Worm (Caenorhabditis elegans): ENCODE measurements around the gene daf-12.

DNA sequence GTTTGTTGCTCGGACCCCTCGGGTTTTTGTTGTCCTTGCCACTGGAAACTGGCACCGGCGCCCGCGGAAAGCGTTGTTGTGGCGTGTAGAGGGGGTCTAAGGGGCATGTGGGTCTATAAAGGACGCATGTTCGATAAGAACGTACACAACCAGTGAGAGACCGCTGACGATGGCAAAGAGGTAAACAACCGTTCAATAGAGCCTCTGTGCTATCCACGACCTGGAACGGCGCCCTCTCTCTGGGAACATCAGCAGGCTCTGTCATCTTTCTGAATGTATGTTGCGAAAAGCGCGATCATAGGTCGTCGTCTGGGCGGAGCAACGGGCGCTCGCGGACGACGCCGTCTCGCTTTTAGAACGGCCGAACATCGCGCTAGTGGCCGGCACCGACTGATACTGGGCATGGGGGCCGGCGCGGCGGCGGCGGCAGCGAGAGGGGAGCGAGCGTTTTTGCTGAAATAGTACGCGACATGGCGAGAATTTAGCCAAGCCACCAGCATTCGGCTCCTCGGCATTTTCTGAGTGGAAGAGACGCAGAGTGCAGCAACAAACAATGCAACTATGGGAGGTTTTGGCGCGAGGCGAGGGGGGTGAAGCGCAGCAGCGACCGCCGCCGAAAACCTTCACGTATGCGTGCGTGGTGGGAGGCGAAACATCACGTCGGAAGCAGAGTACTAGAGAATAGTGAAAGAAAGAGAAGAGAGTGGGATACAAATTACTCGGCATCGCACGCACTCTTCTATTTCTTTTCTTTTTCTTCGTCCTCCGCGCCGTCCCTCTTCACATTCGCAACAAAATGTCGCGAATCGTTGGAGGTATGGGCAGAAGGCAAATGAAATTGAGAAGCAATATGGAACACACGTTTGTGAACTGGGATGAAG is 1.6 kb downstream of the daf-12 start:
- TF ChIP-seq ama-1 (optimal IDR thresholded peaks at IDR 0.05): peak; percentile 36
- peak; percentile 83 for TF ChIP-seq lin-11 (tag; optimal IDR thresholded peaks at IDR 0.05)
- peak; percentile 98 for TF ChIP-seq F13H6.1 (tag; optimal IDR thresholded peaks at IDR 0.05)
- TF ChIP-seq zag-1 (tag; optimal IDR thresholded peaks at IDR 0.05): peak; percentile 86
- peak; percentile 72 for TF ChIP-seq fos-1 (tag; optimal IDR thresholded peaks at IDR 0.05)
- no peak for TF ChIP-seq ZK546.5 (tag; optimal IDR thresholded peaks at IDR 0.05)
- TF ChIP-seq unc-62 (GFP tag; optimal IDR thresholded peaks at IDR 0.05): no peak
- no peak for TF ChIP-seq nhr-12 (tag; optimal IDR thresholded peaks at IDR 0.05)
- peak; percentile 86 for TF ChIP-seq unc-55 (GFP tag; optimal IDR thresholded peaks at IDR 0.05)
- no peak for TF ChIP-seq elt-3 (tag; optimal IDR thresholded peaks at IDR 0.05)
